Fruit fly (Drosophila melanogaster): ENCODE results near the gene Ref2.

Ref2 gene

DNA sequence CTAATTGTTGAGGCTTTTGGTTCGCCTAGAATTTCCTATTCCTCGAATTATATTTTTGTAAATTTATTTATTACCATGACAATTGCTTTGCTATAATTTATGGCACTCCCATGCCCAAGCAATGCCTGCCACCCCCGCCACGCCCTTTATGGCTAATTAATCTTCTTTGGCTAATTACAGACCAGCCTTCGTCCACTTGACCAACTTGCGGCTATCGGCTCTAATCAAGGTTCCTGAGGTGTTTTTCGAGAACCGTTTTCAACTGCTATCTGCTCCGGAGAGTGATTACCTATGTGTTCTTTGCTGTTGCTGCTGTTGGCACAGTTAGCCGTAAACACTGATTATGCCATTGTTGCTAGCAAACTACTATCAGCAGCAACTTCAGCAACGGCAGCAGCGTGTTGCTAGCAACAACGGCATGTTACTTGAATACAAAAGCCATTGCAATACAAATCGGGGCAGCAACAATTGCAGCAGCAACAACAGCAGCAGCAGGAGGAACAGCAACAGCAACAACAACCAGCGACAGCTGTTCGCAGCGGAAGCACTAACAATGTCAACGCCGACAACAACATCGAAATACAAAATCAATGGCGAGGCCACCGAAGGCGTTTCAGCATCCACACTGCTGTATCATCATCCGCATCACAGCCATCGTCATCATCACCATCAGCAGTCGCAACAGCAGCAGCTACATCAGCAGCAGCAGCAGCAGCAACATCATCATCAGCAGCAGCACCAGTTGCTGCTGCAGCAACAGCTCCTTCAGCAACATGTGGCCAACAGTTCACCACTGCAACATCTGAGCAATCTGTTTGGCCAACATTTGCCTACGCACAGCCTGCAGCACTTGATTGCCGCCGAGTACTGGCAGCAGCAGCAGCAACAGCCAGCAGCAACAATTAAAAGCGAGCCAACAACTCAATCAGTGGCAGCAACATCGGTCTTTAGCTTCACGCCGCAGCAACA, 52.4 kb downstream of the Ref2 start (continued):
- TF ChIP-seq CrebB (tag; optimal IDR thresholded peaks at IDR 0.05) (no peak), chinmo (GFP tag; IDR thresholded peaks at IDR 0.05; ENCODE audit: partially characterized antibody) (no peak), fd96Cb (tag; optimal IDR thresholded peaks at IDR 0.05) (no peak), grn (GFP tag; optimal IDR thresholded peaks at IDR 0.05) (peak; percentile 75), Med (GFP tag) (peak; percentile 59), ind (GFP tag; optimal IDR thresholded peaks at IDR 0.05) (no peak), twi (tag; optimal IDR thresholded peaks at IDR 0.05) (no peak), CG4360 (GFP tag; IDR thresholded peaks at IDR 0.05) (peak; percentile 67), HmgZ (tag; optimal IDR thresholded peaks at IDR 0.05) (peak; percentile 27), mirr (GFP tag; optimal IDR thresholded peaks at IDR 0.05) (peak; percentile 73), Sry-δ (GFP tag; optimal IDR thresholded peaks at IDR 0.05) (no peak), B-H2 (GFP tag; optimal IDR thresholded peaks at IDR 0.05) (peak; percentile 22), CG4707 (GFP tag; optimal IDR thresholded peaks at IDR 0.05) (no peak), CG6175 (GFP tag; IDR thresholded peaks at IDR 0.05) (0 out of 3 replicates have a peak, but pooled peaks have one; percentile 42), CG6791 (GFP tag; IDR thresholded peaks at IDR 0.05; ENCODE audit: partially characterized antibody) (no peak), Dref (GFP tag; IDR thresholded peaks at IDR 0.05) (no peak), CG1832 (GFP tag; optimal IDR thresholded peaks at IDR 0.05) (no peak), nom (GFP tag; optimal IDR thresholded peaks at IDR 0.05) (no peak), h (optimal IDR thresholded peaks at IDR 0.05) (no peak), CG13296 (GFP tag; optimal IDR thresholded peaks at IDR 0.05) (peak; percentile 2), CG12219 (GFP tag; optimal IDR thresholded peaks at IDR 0.05) (no peak), slp2 (GFP tag; optimal IDR thresholded peaks at IDR 0.05) (no peak), CG11723 (GFP tag; optimal IDR thresholded peaks at IDR 0.05) (no peak), gcm2 (GFP tag; optimal IDR thresholded peaks at IDR 0.05) (no peak), Sox100B (GFP tag; optimal IDR thresholded peaks at IDR 0.05) (no peak), gro (GFP tag; optimal IDR thresholded peaks at IDR 0.05) (peak; percentile 40), CG15514 (GFP tag; optimal IDR thresholded peaks at IDR 0.05) (peak; percentile 9), CG34376 (GFP tag; optimal IDR thresholded peaks at IDR 0.05) (peak; percentile 75), BtbVII (GFP tag; optimal IDR thresholded peaks at IDR 0.05) (peak; percentile 32), lab (GFP tag; optimal IDR thresholded peaks at IDR 0.05) (peak; percentile 78), Hey (tag; optimal IDR thresholded peaks at IDR 0.05) (peak; percentile 90), CG6689 (GFP tag; IDR thresholded peaks at IDR 0.05) (no peak), CG18599 (GFP tag; optimal IDR thresholded peaks at IDR 0.05) (peak; percentile 67), CG7357 (GFP tag; IDR thresholded peaks at IDR 0.05) (no peak), CG3847 (GFP tag; IDR thresholded peaks at IDR 0.05) (no peak), exex (tag; optimal IDR thresholded peaks at IDR 0.05) (peak; percentile 100), pfk (GFP tag; optimal IDR thresholded peaks at IDR 0.05) (no peak), salm (tag; optimal IDR thresholded peaks at IDR 0.05) (no peak), sug (tag; optimal IDR thresholded peaks at IDR 0.05) (peak; percentile 94), CG9609 (GFP tag; optimal IDR thresholded peaks at IDR 0.05) (no peak), Stat92E (GFP tag; optimal IDR thresholded peaks at IDR 0.05) (no peak), CG11456 (GFP tag; IDR thresholded peaks at IDR 0.05) (no peak), CG16815 (GFP tag; optimal IDR thresholded peaks at IDR 0.05) (no peak), CG33213 (GFP tag; optimal IDR thresholded peaks at IDR 0.05) (no peak), cwo (GFP tag; optimal IDR thresholded peaks at IDR 0.05) (peak; percentile 54), CG11093 (GFP tag; IDR thresholded peaks at IDR 0.05) (no peak), CG14965 (GFP tag; optimal IDR thresholded peaks at IDR 0.05; ENCODE audit: borderline replicate concordance) (no peak)

Measured in whole organism, embryonic.